Worm (Caenorhabditis elegans) whole organism, L2 larva: ENCODE data around the gene ndx-6.
"Not testable (repeated sequence)": the region's sequence is repeated elsewhere in the genome, so short reads cannot be mapped to it uniquely, and the experiment has no call there.

Experiments
- C34F6.9 ChIP-seq: fragments of 150-350 bp; optimal IDR thresholded peaks from 2 replicates; lab custom pipeline; 2014; ENCODE audit warnings: missing biosample characterization, missing genetic modification characterization
- F13H6.1 ChIP-seq: sonication (generic microtip); optimal IDR thresholded peaks from 2 replicates; lab custom pipeline; 2016; ENCODE audit warnings: missing genetic modification characterization, missing compliant biosample characterization
- Y55F3AM.14 ChIP-seq: fragments of 200-800 bp; sonication (Bioruptor generic); optimal IDR thresholded peaks from 2 replicates; lab custom pipeline; 2018; ENCODE audit warnings: mild to moderate bottlenecking, missing genetic modification characterization, missing compliant biosample characterization
- aly-2 ChIP-seq: fragments of 150-350 bp; optimal IDR thresholded peaks from 2 replicates; lab custom pipeline; 2014; ENCODE audit warnings: missing biosample characterization, missing genetic modification characterization
- blmp-1 ChIP-seq: sonication (generic microtip); optimal IDR thresholded peaks from 2 replicates; lab custom pipeline; 2017; ENCODE audit warnings: missing genetic modification characterization, mild to moderate bottlenecking, missing compliant biosample characterization, antibody characterized with exemption, moderate library complexity; ENCODE audit not compliant: insufficient read depth
- ceh-16 ChIP-seq: fragments of 150-350 bp; optimal IDR thresholded peaks from 2 replicates; lab custom pipeline; 2014; ENCODE audit warnings: missing biosample characterization, missing genetic modification characterization
- ceh-82 ChIP-seq: fragments of 150-350 bp; optimal IDR thresholded peaks from 2 replicates; lab custom pipeline; 2014; ENCODE audit warnings: missing biosample characterization, missing genetic modification characterization
- crh-2 ChIP-seq: sonication (generic microtip); optimal IDR thresholded peaks from 2 replicates; lab custom pipeline; 2017; ENCODE audit warnings: missing biosample characterization, missing genetic modification characterization
- dmd-4 ChIP-seq: sonication (generic microtip); optimal IDR thresholded peaks from 2 replicates; lab custom pipeline; 2017; ENCODE audit warnings: missing biosample characterization, missing genetic modification characterization
- egl-27 ChIP-seq: sonication (generic microtip); optimal IDR thresholded peaks from 3 replicates; lab custom pipeline; 2017; ENCODE audit warnings: missing biosample characterization, missing genetic modification reagents, missing genetic modification characterization
- gmeb-1 ChIP-seq: fragments of 150-350 bp; optimal IDR thresholded peaks from 2 replicates; lab custom pipeline; 2014; ENCODE audit warnings: missing biosample characterization, missing genetic modification characterization
- lin-13 ChIP-seq: fragments of 150-350 bp; optimal IDR thresholded peaks from 2 replicates; lab custom pipeline; 2014; ENCODE audit warnings: missing biosample characterization, missing genetic modification reagents, missing genetic modification characterization
- lsy-2 ChIP-seq, 2 experiments: fragments of 150-350 bp in 1 of 2; sonication (generic microtip) in 1 of 2; optimal IDR thresholded peaks; 2 replicates each; lab custom pipeline; 2014 to 2017; ENCODE audit warnings: missing biosample characterization in 2 of 2, missing genetic modification characterization in 2 of 2
- mab-5 ChIP-seq: fragments of 150-350 bp; optimal IDR thresholded peaks from 2 replicates; lab custom pipeline; 2014; ENCODE audit warnings: missing biosample characterization, missing genetic modification characterization
- mbf-1 ChIP-seq: sonication (generic microtip); optimal IDR thresholded peaks from 2 replicates; lab custom pipeline; 2017; ENCODE audit warnings: missing biosample characterization, missing genetic modification characterization
- nhr-10 ChIP-seq: sonication (generic microtip); optimal IDR thresholded peaks from 2 replicates; lab custom pipeline; 2017; ENCODE audit warnings: missing biosample characterization, missing genetic modification characterization
- nhr-11 ChIP-seq: fragments of 150-350 bp; optimal IDR thresholded peaks from 2 replicates; lab custom pipeline; 2014; ENCODE audit warnings: missing biosample characterization, missing genetic modification characterization
- nhr-129 ChIP-seq: fragments of 150-350 bp; optimal IDR thresholded peaks from 2 replicates; lab custom pipeline; 2014; ENCODE audit warnings: missing biosample characterization, missing genetic modification characterization
- nhr-21 ChIP-seq: fragments of 150-350 bp; optimal IDR thresholded peaks from 2 replicates; lab custom pipeline; 2014; ENCODE audit warnings: missing biosample characterization, missing genetic modification characterization
- nhr-25 ChIP-seq: fragments of 150-350 bp; sonication (generic microtip); optimal IDR thresholded peaks from 3 replicates; lab custom pipeline; 2014; ENCODE audit warnings: missing biosample characterization, missing genetic modification characterization
- nhr-6 ChIP-seq: fragments of 150-350 bp; optimal IDR thresholded peaks from 2 replicates; lab custom pipeline; 2014; ENCODE audit warnings: missing biosample characterization, missing genetic modification characterization
- nhr-77 ChIP-seq: fragments of 150-350 bp; optimal IDR thresholded peaks from 2 replicates; lab custom pipeline; 2014; ENCODE audit warnings: missing biosample characterization, missing genetic modification characterization
- peb-1 ChIP-seq: fragments of 150-350 bp; optimal IDR thresholded peaks from 2 replicates; lab custom pipeline; 2014; ENCODE audit warnings: missing biosample characterization, missing genetic modification characterization
- skn-1 ChIP-seq: sonication (generic microtip); optimal IDR thresholded peaks from 2 replicates; lab custom pipeline; 2017; ENCODE audit warnings: missing biosample characterization, missing genetic modification characterization
- sma-3 ChIP-seq: sonication (generic microtip); optimal IDR thresholded peaks from 2 replicates; lab custom pipeline; 2016; ENCODE audit warnings: missing genetic modification reagents, missing genetic modification characterization, missing compliant biosample characterization
- sma-9 ChIP-seq, 2 experiments: fragments of 150-350 bp in 1 of 2; sonication (generic microtip) in 1 of 2; optimal IDR thresholded peaks; 2 replicates each; lab custom pipeline; 2014 to 2016; ENCODE audit warnings: missing genetic modification characterization in 2 of 2, mild to moderate bottlenecking in 1 of 2, missing biosample characterization in 1 of 2, missing compliant biosample characterization in 1 of 2, missing genetic modification reagents in 1 of 2, moderate library complexity in 1 of 2
- snpc-4 ChIP-seq: fragments of 150-350 bp; optimal IDR thresholded peaks from 2 replicates; lab custom pipeline; 2014; ENCODE audit warnings: missing biosample characterization, missing genetic modification characterization
- unc-39 ChIP-seq: fragments of 150-350 bp; optimal IDR thresholded peaks from 2 replicates; lab custom pipeline; 2014; ENCODE audit warnings: missing biosample characterization, missing genetic modification characterization
- unc-55 ChIP-seq: fragments of 150-350 bp; sonication (generic microtip); optimal IDR thresholded peaks from 3 replicates; lab custom pipeline; 2014; ENCODE audit warnings: missing biosample characterization, missing genetic modification reagents, missing genetic modification characterization
- zag-1 ChIP-seq: fragments of 150-350 bp; optimal IDR thresholded peaks from 2 replicates; lab custom pipeline; 2014; ENCODE audit warnings: missing biosample characterization, missing genetic modification characterization
- ztf-1 ChIP-seq: fragments of 200-800 bp; sonication (Bioruptor generic); conservative IDR thresholded peaks from 2 replicates; pipeline ENCODE4 v1.3.6; 2022; ENCODE audit warnings: missing genetic modification characterization, missing compliant biosample characterization
- ztf-11 ChIP-seq: sonication (generic microtip); optimal IDR thresholded peaks from 2 replicates; lab custom pipeline; 2017; ENCODE audit warnings: missing biosample characterization, missing genetic modification characterization
- ztf-4 ChIP-seq: fragments of 150-350 bp; optimal IDR thresholded peaks from 2 replicates; lab custom pipeline; 2014; ENCODE audit warnings: missing biosample characterization, missing genetic modification characterization

The ndx-6 gene

DNA sequence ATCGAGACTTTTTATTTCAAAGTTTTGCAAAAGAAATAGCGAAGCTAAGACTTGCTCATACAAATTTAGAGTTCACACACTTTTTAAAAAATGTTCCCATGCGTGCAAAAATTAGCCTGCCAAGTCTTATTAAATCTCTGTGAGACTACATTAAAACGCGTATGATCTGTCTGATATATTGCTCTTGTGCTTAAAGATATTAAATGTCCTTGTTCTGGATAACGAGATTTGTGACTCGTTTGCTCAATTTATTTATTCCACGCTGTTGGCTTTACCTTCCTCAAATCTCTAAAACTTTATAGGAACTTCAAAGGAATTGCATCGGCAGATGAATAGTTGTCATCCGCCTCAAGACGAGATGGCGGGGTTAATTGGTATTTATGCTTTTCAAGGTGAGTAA, 34.3 kb downstream of the ndx-6 start, which contains the start of gene srg-69:
Gene srg-69 (plus strand): TSS at position 301 of the 400 bp plus-strand sequence.
- TF ChIP-seq ceh-82 (tag; lab: Kevin White, UChicago), result no peak
- TF ChIP-seq unc-39 (tag; lab: Kevin White, UChicago), result no peak
- no peak for TF ChIP-seq peb-1 (tag; lab: Kevin White, UChicago)
- no peak for TF ChIP-seq lin-13 (GFP tag; lab: Kevin White, UChicago)
- no peak for TF ChIP-seq blmp-1
- no peak for TF ChIP-seq nhr-25 (tag; lab: Kevin White, UChicago)
- TF ChIP-seq ztf-11 (tag; lab: Kevin White, UChicago), result no peak
- TF ChIP-seq nhr-11 (tag; lab: Kevin White, UChicago), result no peak
- no peak for TF ChIP-seq egl-27 (tag; lab: Kevin White, UChicago)
- no peak for TF ChIP-seq crh-2 (tag; lab: Kevin White, UChicago)
- no peak for TF ChIP-seq zag-1
- no peak for TF ChIP-seq dmd-4
- TF ChIP-seq, all 48 proteins: peak for 0

DNA sequence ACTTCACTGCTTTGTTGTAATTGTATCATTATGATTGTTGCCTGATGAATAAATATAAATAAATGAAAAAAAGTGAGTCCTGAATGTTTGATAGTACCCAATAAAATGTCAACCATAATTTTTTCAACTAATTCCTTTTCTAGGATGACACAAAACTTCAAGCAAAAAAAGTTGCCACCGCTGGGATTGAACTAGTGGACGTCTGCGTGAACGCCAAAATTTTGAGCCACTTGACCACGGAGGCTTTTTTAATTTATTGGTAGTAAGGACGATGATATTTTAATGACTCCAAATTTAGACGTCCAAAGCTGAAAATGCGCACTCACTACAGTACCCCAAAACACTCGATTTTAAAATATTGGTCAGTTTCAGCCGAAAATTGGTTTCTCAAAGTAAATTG, 36.0 kb downstream of the ndx-6 start:
- TF ChIP-seq sma-9 (GFP tag; optimal IDR thresholded peaks at IDR 0.05; lab: Kevin White, UChicago) (peak; percentile 17), sma-9 (tag; optimal IDR thresholded peaks at IDR 0.05; lab: Kevin White, UChicago) (no peak), gmeb-1 (tag; lab: Kevin White, UChicago) (no peak), sma-3 (peak; percentile 22), lsy-2 (tag; optimal IDR thresholded peaks at IDR 0.05; lab: Kevin White, UChicago) (peak in 1 of 2 experiments; percentile 22), Y55F3AM.14 (GFP tag; lab: Kevin White, UChicago) (peak; percentile 25)

DNA sequence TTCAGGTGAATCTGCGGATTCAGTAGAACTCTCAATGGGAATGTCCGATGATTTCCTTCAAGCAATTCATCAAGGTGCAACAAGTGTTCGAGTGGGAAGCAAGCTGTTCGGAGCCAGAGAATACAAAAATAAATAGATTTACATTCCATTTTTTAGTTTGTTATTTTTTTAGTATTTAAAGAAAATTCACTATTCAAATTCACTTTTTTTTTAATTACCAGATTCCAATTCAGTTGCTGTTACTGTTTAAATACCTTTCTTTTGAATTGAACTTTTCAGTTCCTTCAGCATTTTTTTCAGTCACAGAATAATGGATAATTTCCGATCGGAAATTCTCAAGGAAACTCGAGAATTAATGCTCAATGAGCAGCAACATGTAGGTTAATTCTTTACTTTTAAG, 37.9 kb downstream of the ndx-6 start, which contains the start of gene F09E5.7:
Gene F09E5.7 (plus strand): TSS at position 301 of the 400 bp plus-strand sequence.
- TF ChIP-seq ztf-4 (no peak), nhr-77 (tag; lab: Kevin White, UChicago) (no peak), dmd-4 (no peak), crh-2 (tag; lab: Kevin White, UChicago) (no peak), nhr-10 (no peak), mbf-1 (no peak), blmp-1 (no peak), nhr-11 (tag; lab: Kevin White, UChicago) (no peak), nhr-6 (no peak), gmeb-1 (tag; lab: Kevin White, UChicago) (no peak), skn-1 (tag; lab: Kevin White, UChicago) (no peak), ztf-1 (GFP tag; lab: Robert Waterston, UW) (no peak), aly-2 (tag; lab: Kevin White, UChicago) (no peak)

DNA sequence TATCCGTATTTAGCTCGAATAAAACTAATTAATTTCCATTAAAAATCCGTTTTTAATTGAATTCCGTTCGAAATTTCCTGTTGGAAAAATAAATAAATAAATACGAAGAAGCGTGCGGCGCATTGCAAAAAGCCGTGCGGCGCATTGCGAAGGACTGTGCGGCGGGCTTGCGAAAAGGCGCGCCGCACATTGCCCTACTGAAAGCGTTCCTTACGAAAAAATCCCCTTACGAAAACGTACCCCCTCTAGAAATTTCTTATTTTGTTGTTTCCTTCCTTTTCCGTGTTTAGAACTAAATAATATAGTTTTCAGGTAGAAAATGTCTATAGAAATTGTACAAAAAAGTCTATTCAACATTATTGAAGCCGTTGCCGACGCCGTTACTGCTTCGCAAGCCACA, 39.3 kb downstream of the ndx-6 start, which contains the start of gene F09E5.8:
Gene F09E5.8 (plus strand): TSS at position 313 of the 400 bp plus-strand sequence.
- not testable (repeated sequence) for TF ChIP-seq unc-55 (GFP tag; lab: Kevin White, UChicago); ceh-16; ceh-82 (tag; lab: Kevin White, UChicago)

DNA sequence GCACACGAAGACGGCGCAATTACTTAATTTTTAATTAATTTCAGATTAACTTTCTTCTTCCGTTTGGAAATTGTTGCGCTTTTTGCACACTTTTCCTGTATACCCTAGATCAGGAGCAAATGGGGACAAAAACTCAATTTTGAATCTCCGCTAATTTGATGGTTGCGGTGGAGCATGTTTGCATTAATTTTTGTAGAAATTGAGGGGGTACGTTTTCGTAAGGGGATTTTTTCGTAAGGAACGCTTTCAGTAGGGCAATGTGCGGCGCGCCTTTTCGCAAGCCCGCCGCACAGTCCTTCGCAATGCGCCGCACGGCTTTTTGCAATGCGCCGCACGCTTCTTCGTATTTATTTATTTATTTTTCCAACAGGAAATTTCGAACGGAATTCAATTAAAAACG, 43.3 kb downstream of the ndx-6 start:
- peak; percentile 23 for TF ChIP-seq snpc-4 (tag; lab: Kevin White, UChicago)
- peak; percentile 50 for TF ChIP-seq crh-2 (tag; lab: Kevin White, UChicago)
- TF ChIP-seq nhr-129 (tag; lab: Kevin White, UChicago), result peak; percentile 69
- peak; percentile 55 for TF ChIP-seq sma-3
- peak; percentile 54 for TF ChIP-seq F13H6.1 (tag; lab: Kevin White, UChicago)
- TF ChIP-seq unc-55 (GFP tag; lab: Kevin White, UChicago), result peak; percentile 65
- TF ChIP-seq sma-9 (GFP tag; optimal IDR thresholded peaks at IDR 0.05; lab: Kevin White, UChicago), result peak; percentile 46
- TF ChIP-seq sma-9 (tag; optimal IDR thresholded peaks at IDR 0.05; lab: Kevin White, UChicago), result not testable (repeated sequence)
- peak; percentile 64 for TF ChIP-seq C34F6.9 (tag; lab: Kevin White, UChicago)
- peak; percentile 82 for TF ChIP-seq lin-13 (GFP tag; lab: Kevin White, UChicago)
- TF ChIP-seq mab-5 (tag; lab: Kevin White, UChicago), result peak; percentile 27
- peak; percentile 31 for TF ChIP-seq nhr-25 (tag; lab: Kevin White, UChicago)
- peak; percentile 53 to 77 for TF ChIP-seq lsy-2 (tag; optimal IDR thresholded peaks at IDR 0.05; lab: Kevin White, UChicago)
- TF ChIP-seq gmeb-1 (tag; lab: Kevin White, UChicago), result peak; percentile 94
- peak; percentile 37 for TF ChIP-seq nhr-21 (tag; lab: Kevin White, UChicago)
